Fruit fly (Drosophila melanogaster) whole organism, embryonic: ENCODE data around the gene bero.

Source experiments
- Antp ChIP-seq: fragments of 200-800 bp; sonication (Bioruptor generic); optimal IDR thresholded peaks from 3 replicates; lab custom pipeline; 2016; ENCODE audit warnings: missing biosample characterization, missing genetic modification characterization
- B-H1 ChIP-seq: fragments of 200-800 bp; sonication (Bioruptor generic); IDR thresholded peaks from 3 replicates; pipeline ENCODE4 v1.3.6; 2022; ENCODE audit warnings: missing biosample characterization, missing genetic modification characterization
- BEAF-32 ChIP-seq: fragments of 200-800 bp; sonication (Bioruptor generic); optimal IDR thresholded peaks from 3 replicates; lab custom pipeline; 2017; ENCODE audit warnings: missing biosample characterization, missing genetic modification characterization, mild to moderate bottlenecking, moderate library complexity, missing genetic modification reagents
- BtbVII ChIP-seq: fragments of 200-800 bp; sonication (Bioruptor generic); optimal IDR thresholded peaks from 3 replicates; lab custom pipeline; 2017; ENCODE audit warnings: missing biosample characterization, mild to moderate bottlenecking, missing genetic modification characterization
- CG12744 ChIP-seq: fragments of 200-800 bp; sonication (Bioruptor generic); optimal IDR thresholded peaks from 2 replicates; lab custom pipeline; 2016; ENCODE audit warnings: missing biosample characterization, missing genetic modification characterization
- CG13624 ChIP-seq: fragments of 200-800 bp; sonication (Bioruptor generic); optimal IDR thresholded peaks from 2 replicates; lab custom pipeline; 2016; ENCODE audit warnings: missing biosample characterization, missing genetic modification characterization
- CG2120 ChIP-seq: fragments of 200-800 bp; sonication (Bioruptor generic); optimal IDR thresholded peaks from 3 replicates; lab custom pipeline; 2016; ENCODE audit warnings: missing biosample characterization, missing genetic modification characterization
- CG2712 ChIP-seq: fragments of 200-800 bp; optimal IDR thresholded peaks from 3 replicates; lab custom pipeline; 2019; ENCODE audit warnings: missing biosample characterization, mild to moderate bottlenecking, missing genetic modification characterization, moderate library complexity
- CG32532 ChIP-seq: fragments of 200-800 bp; sonication (Bioruptor generic); IDR thresholded peaks from 2 replicates; pipeline ENCODE4 v1.3.6; 2022; ENCODE audit warnings: missing biosample characterization, missing genetic modification characterization
- CG3407 ChIP-seq: fragments of 200-800 bp; sonication (Bioruptor generic); optimal IDR thresholded peaks from 2 replicates; lab custom pipeline; 2018; ENCODE audit warnings: missing biosample characterization, mild to moderate bottlenecking, missing genetic modification characterization
- CG3847 ChIP-seq: fragments of 200-800 bp; sonication (Bioruptor generic); IDR thresholded peaks from 2 replicates; pipeline ENCODE4 v1.3.6; 2022; ENCODE audit warnings: missing biosample characterization, missing genetic modification characterization
- CG6683 ChIP-seq: fragments of 200-800 bp; sonication (Bioruptor generic); optimal IDR thresholded peaks from 2 replicates; lab custom pipeline; 2017; ENCODE audit warnings: missing biosample characterization, mild to moderate bottlenecking, missing genetic modification characterization, missing genetic modification reagents
- CG7556 ChIP-seq: fragments of 200-800 bp; sonication (Bioruptor generic); optimal IDR thresholded peaks from 2 replicates; lab custom pipeline; 2017; ENCODE audit warnings: missing biosample characterization, mild to moderate bottlenecking, missing genetic modification characterization
- CG7839 ChIP-seq: fragments of 200-800 bp; sonication (Bioruptor generic); optimal IDR thresholded peaks from 3 replicates; lab custom pipeline; 2018; ENCODE audit warnings: missing biosample characterization, mild to moderate bottlenecking, missing genetic modification characterization, moderate library complexity
- CG7987 ChIP-seq: fragments of 200-800 bp; sonication (Bioruptor generic); optimal IDR thresholded peaks from 2 replicates; lab custom pipeline; 2018; ENCODE audit warnings: missing biosample characterization, mild to moderate bottlenecking, missing genetic modification characterization, moderate library complexity
- CG8765 ChIP-seq: fragments of 200-800 bp; sonication (Bioruptor generic); IDR thresholded peaks from 2 replicates; pipeline ENCODE4 v1.3.6; 2022; ENCODE audit warnings: missing biosample characterization, missing genetic modification characterization
- D19A ChIP-seq: fragments of 200-800 bp; optimal IDR thresholded peaks from 3 replicates; lab custom pipeline; 2019; ENCODE audit warnings: missing biosample characterization, mild to moderate bottlenecking, missing genetic modification characterization, moderate library complexity
- Dip2 ChIP-seq: fragments of 200-800 bp; sonication (Bioruptor generic); IDR thresholded peaks from 2 replicates; pipeline ENCODE4 v1.3.6; 2022; ENCODE audit warnings: missing biosample characterization, missing genetic modification characterization
- Doc2 ChIP-seq: fragments of 200-800 bp; sonication (Bioruptor generic); IDR thresholded peaks from 2 replicates; pipeline ENCODE4 v1.3.6; 2022; ENCODE audit warnings: missing biosample characterization, missing genetic modification characterization
- HLHmδ ChIP-seq: fragments of 200-800 bp; sonication (Bioruptor generic); optimal IDR thresholded peaks from 2 replicates; lab custom pipeline; 2018; ENCODE audit warnings: missing biosample characterization, mild to moderate bottlenecking, missing genetic modification characterization, moderate library complexity
- Hr51 ChIP-seq, 2 experiments: fragments of 200-800 bp; sonication (Bioruptor generic); optimal IDR thresholded peaks; 2 replicates in 1 of 2; 3 replicates in 1 of 2; lab custom pipeline; 2016 to 2018; ENCODE audit warnings: missing biosample characterization in 2 of 2, missing genetic modification characterization in 2 of 2, mild to moderate bottlenecking in 1 of 2, moderate library complexity in 1 of 2
- Max ChIP-seq: fragments of 200-800 bp; sonication (Bioruptor generic); optimal IDR thresholded peaks from 2 replicates; lab custom pipeline; 2016; ENCODE audit warnings: missing biosample characterization, mild to moderate bottlenecking, missing genetic modification characterization
- Meics ChIP-seq: fragments of 200-800 bp; sonication (Bioruptor generic); optimal IDR thresholded peaks from 2 replicates; lab custom pipeline; 2017; ENCODE audit warnings: missing biosample characterization, mild to moderate bottlenecking, missing genetic modification characterization
- Neu2 ChIP-seq: fragments of 200-800 bp; sonication (Bioruptor generic); optimal IDR thresholded peaks from 3 replicates; lab custom pipeline; 2016; ENCODE audit warnings: missing biosample characterization, missing genetic modification characterization, borderline replicate concordance
- Optix ChIP-seq: fragments of 200-800 bp; sonication (Bioruptor generic); IDR thresholded peaks from 3 replicates; pipeline ENCODE4 v1.3.6; 2022; ENCODE audit warnings: missing biosample characterization, missing genetic modification characterization
- Ssrp ChIP-seq: fragments of 200-800 bp; sonication (Bioruptor generic); optimal IDR thresholded peaks from 2 replicates; lab custom pipeline; 2018; ENCODE audit warnings: missing biosample characterization, mild to moderate bottlenecking, missing genetic modification characterization, moderate library complexity
- ap ChIP-seq: fragments of 200-800 bp; sonication (Bioruptor generic); IDR thresholded peaks from 2 replicates; pipeline ENCODE4 v1.3.6; 2022; ENCODE audit warnings: missing biosample characterization, missing genetic modification characterization
- az2 ChIP-seq: fragments of 200-800 bp; sonication (Bioruptor generic); optimal IDR thresholded peaks from 3 replicates; lab custom pipeline; 2016; ENCODE audit warnings: missing biosample characterization, missing genetic modification characterization
- br ChIP-seq: fragments of >200 bp; optimal IDR thresholded peaks from 2 replicates; lab custom pipeline; 2017
- dan ChIP-seq: fragments of 200-800 bp; sonication (Bioruptor generic); IDR thresholded peaks from 2 replicates; pipeline ENCODE4 v1.3.6; 2022; ENCODE audit warnings: missing biosample characterization, missing genetic modification characterization
- dmrt11E ChIP-seq: fragments of 200-800 bp; sonication (Bioruptor generic); optimal IDR thresholded peaks from 3 replicates; lab custom pipeline; 2018; ENCODE audit warnings: missing biosample characterization, mild to moderate bottlenecking, missing genetic modification characterization, moderate library complexity
- gfzf ChIP-seq: fragments of 200-800 bp; sonication (Bioruptor generic); optimal IDR thresholded peaks from 2 replicates; lab custom pipeline; 2016; ENCODE audit warnings: missing biosample characterization, mild to moderate bottlenecking, missing genetic modification characterization, moderate library complexity
- grn ChIP-seq: fragments of 200-800 bp; sonication (Bioruptor generic); optimal IDR thresholded peaks from 3 replicates; lab custom pipeline; 2017; ENCODE audit warnings: missing biosample characterization, missing genetic modification characterization
- insv ChIP-seq, 2 experiments: fragments of 200-800 bp; sonication (Bioruptor generic); optimal IDR thresholded peaks; 3 replicates each; lab custom pipeline; 2016 to 2018; ENCODE audit warnings: missing biosample characterization in 2 of 2, missing genetic modification characterization in 2 of 2
- jumu ChIP-seq: fragments of 200-800 bp; sonication (Bioruptor generic); optimal IDR thresholded peaks from 3 replicates; lab custom pipeline; 2016; ENCODE audit warnings: missing biosample characterization, missing genetic modification characterization
- lola ChIP-seq, 3 experiments: fragments of >200 bp in 2 of 3; fragments of 200-800 bp in 1 of 3; sonication (Bioruptor generic) in 1 of 3; optimal IDR thresholded peaks; 2 replicates each; lab custom pipeline; 2017 to 2019; ENCODE audit warnings: missing biosample characterization in 3 of 3, missing genetic modification characterization in 3 of 3, mild to moderate bottlenecking in 1 of 3, moderate library complexity in 1 of 3
- nerfin-2 ChIP-seq: fragments of 200-800 bp; sonication (Bioruptor generic); IDR thresholded peaks from 2 replicates; pipeline ENCODE4 v1.3.6; 2022; ENCODE audit warnings: missing biosample characterization, missing genetic modification characterization; ENCODE audit not compliant: partially characterized antibody
- pho ChIP-seq: fragments of 200-800 bp; sonication (Bioruptor generic); optimal IDR thresholded peaks from 2 replicates; lab custom pipeline; 2016; ENCODE audit warnings: missing biosample characterization, missing genetic modification characterization
- pita ChIP-seq: fragments of 200-800 bp; sonication (Bioruptor generic); optimal IDR thresholded peaks from 2 replicates; lab custom pipeline; 2017; ENCODE audit warnings: missing biosample characterization, mild to moderate bottlenecking, missing genetic modification characterization
- tap ChIP-seq: fragments of 200-800 bp; optimal IDR thresholded peaks from 3 replicates; lab custom pipeline; 2019; ENCODE audit warnings: missing biosample characterization, mild to moderate bottlenecking, missing genetic modification characterization, moderate library complexity

The bero gene

dm6 chr2L:20811039-20811652 lies 47.3 kb upstream of the bero start (continued):
- TF ChIP-seq Ssrp (peak; percentile 46), br (no peak), az2 (peak; percentile 45), BEAF-32 (no peak), Neu2 (no peak), ap (peak; percentile 54; the same call in 1 of the 2 replicates), CG8765 (GFP tag; lab: Robert Waterston, UW) (no peak), Dip2 (no peak), CG13624 (GFP tag; lab: Kevin White, UChicago) (peak; percentile 2), B-H1 (GFP tag; lab: Robert Waterston, UW) (peak; percentile 21; the same call in 1 of the 3 replicates), CG3407 (no peak), dan (GFP tag; lab: Robert Waterston, UW) (no peak), Meics (peak; percentile 39), HLHmδ (no peak), Doc2 (GFP tag; lab: Robert Waterston, UW) (no peak), tap (peak; percentile 68), nerfin-2 (no peak), D19A (tag; lab: Kevin White, UChicago) (peak; percentile 68), insv (GFP tag; optimal IDR thresholded peaks at IDR 0.05; lab: Kevin White, UChicago) (no peak), dmrt11E (tag; lab: Kevin White, UChicago) (no peak), pho (GFP tag; lab: Kevin White, UChicago) (no peak), CG3847 (GFP tag; lab: Robert Waterston, UW) (no peak), CG7556 (peak; percentile 37), BtbVII (GFP tag; lab: Kevin White, UChicago) (peak; percentile 46), grn (GFP tag; lab: Kevin White, UChicago) (no peak), jumu (GFP tag; lab: Kevin White, UChicago) (no peak), CG12744 (GFP tag; lab: Kevin White, UChicago) (no peak), Antp (GFP tag; lab: Kevin White, UChicago) (no peak), Max (GFP tag; lab: Kevin White, UChicago) (no peak), CG2712 (peak; percentile 57), Optix (GFP tag; lab: Robert Waterston, UW) (no peak; the same call in 2 of the 3 replicates), gfzf (GFP tag; lab: Kevin White, UChicago) (no peak), CG32532 (GFP tag; lab: Robert Waterston, UW) (peak; percentile 35; the same call in 1 of the 2 replicates), pita (GFP tag; lab: Kevin White, UChicago) (no peak), lola (GFP tag; optimal IDR thresholded peaks at IDR 0.05; lab: Kevin White, UChicago) (no peak), CG7839 (tag; lab: Kevin White, UChicago) (peak; percentile 62), CG6683 (GFP tag; lab: Kevin White, UChicago) (no peak), CG2120 (GFP tag; lab: Kevin White, UChicago) (peak; percentile 4), Hr51 (GFP tag; optimal IDR thresholded peaks at IDR 0.05; lab: Kevin White, UChicago) (peak in 1 of 2 experiments; percentile 80), CG7987 (GFP tag; lab: Kevin White, UChicago) (no peak)
